Worm (Caenorhabditis elegans) whole organism, mixed stage, embryonic: Measurements from ENCODE around the gene R12C12.10.
A peak's percentile ranks its signal among the peaks of the same experiment; 100 is the strongest.
"Not testable (repeated sequence)": the region's sequence is repeated elsewhere in the genome, so short reads cannot be mapped to it uniquely, and the experiment has no call there.

Experiments
- M03D4.4 ChIP-seq: sonication (generic microtip); optimal IDR thresholded peaks from 2 replicates; lab custom pipeline; 2017; ENCODE audit warnings: mild to moderate bottlenecking, missing genetic modification characterization, missing compliant biosample characterization
- bed-3 ChIP-seq: fragments of 200-800 bp; sonication (Bioruptor generic); optimal IDR thresholded peaks from 3 replicates; lab custom pipeline; 2018; ENCODE audit warnings: mild to moderate bottlenecking, missing genetic modification characterization, moderate library complexity, missing compliant biosample characterization
- blmp-1 ChIP-seq: fragments of 150-350 bp; optimal IDR thresholded peaks from 2 replicates; lab custom pipeline; 2014; ENCODE audit warnings: missing biosample characterization, missing genetic modification characterization
- ceh-39 ChIP-seq: fragments of 150-350 bp; optimal IDR thresholded peaks from 2 replicates; lab custom pipeline; 2014; ENCODE audit warnings: missing biosample characterization, missing genetic modification characterization
- ceh-83 ChIP-seq: fragments of 200-800 bp; sonication (Bioruptor generic); optimal IDR thresholded peaks from 2 replicates; lab custom pipeline; 2018; ENCODE audit warnings: mild to moderate bottlenecking, missing genetic modification characterization, missing compliant biosample characterization
- ces-1 ChIP-seq: fragments of 150-350 bp; optimal IDR thresholded peaks from 2 replicates; lab custom pipeline; 2014; ENCODE audit warnings: missing biosample characterization, missing genetic modification reagents, missing genetic modification characterization
- cnd-1 ChIP-seq: fragments of 200-800 bp; sonication (Bioruptor generic); optimal IDR thresholded peaks from 2 replicates; lab custom pipeline; 2018; ENCODE audit warnings: mild to moderate bottlenecking, missing genetic modification characterization, missing compliant biosample characterization
- drap-1 ChIP-seq: fragments of 200-800 bp; sonication (Bioruptor generic); optimal IDR thresholded peaks from 3 replicates; lab custom pipeline; 2018; ENCODE audit warnings: mild to moderate bottlenecking, missing genetic modification characterization, missing compliant biosample characterization
- elt-1 ChIP-seq: sonication (generic microtip); optimal IDR thresholded peaks from 2 replicates; lab custom pipeline; 2017; ENCODE audit warnings: missing genetic modification characterization, mild to moderate bottlenecking, missing compliant biosample characterization, antibody characterized with exemption, moderate library complexity, borderline replicate concordance; ENCODE audit not compliant: insufficient read depth
- flh-1 ChIP-seq: fragments of 200-800 bp; sonication (Bioruptor generic); optimal IDR thresholded peaks from 2 replicates; lab custom pipeline; 2018; ENCODE audit warnings: mild to moderate bottlenecking, missing genetic modification characterization, moderate library complexity, missing compliant biosample characterization
- ham-2 ChIP-seq: fragments of 200-800 bp; sonication (Bioruptor generic); optimal IDR thresholded peaks from 2 replicates; lab custom pipeline; 2018; ENCODE audit warnings: mild to moderate bottlenecking, missing genetic modification characterization, missing compliant biosample characterization
- hlh-1 ChIP-seq: fragments of 150-350 bp; optimal IDR thresholded peaks from 2 replicates; lab custom pipeline; 2014; ENCODE audit warnings: missing biosample characterization, missing genetic modification reagents, missing genetic modification characterization
- lin-13 ChIP-seq: fragments of 150-350 bp; optimal IDR thresholded peaks from 2 replicates; lab custom pipeline; 2014; ENCODE audit warnings: missing biosample characterization, missing genetic modification characterization
- lin-32 ChIP-seq: fragments of 200-800 bp; sonication (Bioruptor generic); optimal IDR thresholded peaks from 2 replicates; lab custom pipeline; 2018; ENCODE audit warnings: mild to moderate bottlenecking, missing genetic modification characterization, missing compliant biosample characterization
- lsy-2 ChIP-seq: fragments of 150-350 bp; optimal IDR thresholded peaks from 2 replicates; lab custom pipeline; 2014; ENCODE audit warnings: missing biosample characterization, missing genetic modification characterization
- mab-5 ChIP-seq: fragments of 150-350 bp; optimal IDR thresholded peaks from 2 replicates; lab custom pipeline; 2014; ENCODE audit warnings: missing biosample characterization, missing genetic modification characterization
- mep-1 ChIP-seq: fragments of 150-350 bp; optimal IDR thresholded peaks from 2 replicates; lab custom pipeline; 2017; ENCODE audit warnings: missing biosample characterization, missing genetic modification reagents, missing genetic modification characterization, inconsistent platforms
- mls-2 ChIP-seq: sonication (generic microtip); optimal IDR thresholded peaks from 2 replicates; lab custom pipeline; 2016; ENCODE audit warnings: mild to moderate bottlenecking, missing genetic modification characterization, moderate library complexity, missing compliant biosample characterization
- nhr-2 ChIP-seq: fragments of 150-350 bp; optimal IDR thresholded peaks from 2 replicates; lab custom pipeline; 2014; ENCODE audit warnings: missing biosample characterization, missing genetic modification characterization
- nhr-28 ChIP-seq: fragments of 150-350 bp; optimal IDR thresholded peaks from 2 replicates; lab custom pipeline; 2014; ENCODE audit warnings: missing biosample characterization, missing genetic modification characterization
- nhr-76 ChIP-seq: sonication (generic microtip); optimal IDR thresholded peaks from 2 replicates; lab custom pipeline; 2017; ENCODE audit warnings: missing biosample characterization, missing genetic modification characterization
- pha-4 ChIP-seq: fragments of 150-350 bp; optimal IDR thresholded peaks from 2 replicates; lab custom pipeline; 2018; ENCODE audit warnings: missing biosample characterization, missing genetic modification reagents, missing genetic modification characterization
- sem-2 ChIP-seq: fragments of 200-800 bp; sonication (Bioruptor generic); optimal IDR thresholded peaks from 2 replicates; lab custom pipeline; 2018; ENCODE audit warnings: mild to moderate bottlenecking, missing genetic modification characterization, missing compliant biosample characterization
- snpc-4 ChIP-seq: fragments of 150-350 bp; optimal IDR thresholded peaks from 2 replicates; lab custom pipeline; 2014; ENCODE audit warnings: missing biosample characterization, missing genetic modification characterization
- sptf-1 ChIP-seq: sonication (generic microtip); optimal IDR thresholded peaks from 2 replicates; lab custom pipeline; 2017; ENCODE audit warnings: mild to moderate bottlenecking, missing genetic modification characterization, moderate library complexity, missing compliant biosample characterization
- tbx-8 ChIP-seq: fragments of 200-800 bp; sonication (Bioruptor generic); optimal IDR thresholded peaks from 2 replicates; lab custom pipeline; 2018; ENCODE audit warnings: mild to moderate bottlenecking, missing genetic modification characterization, moderate library complexity, missing compliant biosample characterization
- unc-120 ChIP-seq: sonication (generic microtip); optimal IDR thresholded peaks from 2 replicates; lab custom pipeline; 2017; ENCODE audit warnings: missing genetic modification characterization, missing compliant biosample characterization; ENCODE audit not compliant: poor library complexity, severe bottlenecking
- unc-39 ChIP-seq: fragments of 150-350 bp; optimal IDR thresholded peaks from 2 replicates; lab custom pipeline; 2014; ENCODE audit warnings: missing biosample characterization, missing genetic modification characterization
- unc-62 ChIP-seq: fragments of 150-350 bp; optimal IDR thresholded peaks from 2 replicates; lab custom pipeline; 2014; ENCODE audit warnings: missing biosample characterization, missing genetic modification reagents, missing genetic modification characterization
- zip-8 ChIP-seq: fragments of 150-350 bp; optimal IDR thresholded peaks from 2 replicates; lab custom pipeline; 2014; ENCODE audit warnings: missing biosample characterization, missing genetic modification characterization
- ztf-11 ChIP-seq: fragments of 150-350 bp; optimal IDR thresholded peaks from 2 replicates; lab custom pipeline; 2014; ENCODE audit warnings: missing biosample characterization, missing genetic modification characterization

Gene R12C12.10

ce11 chrII:6020353-6020752 lies 22.7 kb downstream of the R12C12.10 start, which contains the start of gene ZK84.1:
Gene ZK84.1, plus strand, starts transcription at chrII:6020653.
- TF ChIP-seq lin-32 (no peak), drap-1 (no peak), pha-4 (tag; lab: Kevin White, UChicago) (no peak), flh-1 (GFP tag; lab: Kevin White, UChicago) (no peak), mls-2 (tag; lab: Kevin White, UChicago) (no peak), ceh-39 (tag; lab: Kevin White, UChicago) (no peak), tbx-8 (GFP tag; lab: Kevin White, UChicago) (no peak), sptf-1 (tag; lab: Kevin White, UChicago) (no peak), elt-1 (tag; lab: Kevin White, UChicago) (no peak), zip-8 (tag; lab: Kevin White, UChicago) (no peak), cnd-1 (tag; lab: Kevin White, UChicago) (no peak), blmp-1 (no peak), bed-3 (GFP tag; lab: Kevin White, UChicago) (no peak), M03D4.4 (tag; lab: Kevin White, UChicago) (no peak)

ce11 chrII:6016410-6016809 lies 26.7 kb downstream of the R12C12.10 start, which contains the start of gene ZK84.5:
Gene ZK84.5, minus strand, starts transcription at chrII:6016510.
- TF ChIP-seq mep-1 (tag; lab: Kevin White, UChicago): no peak
- no peak for TF ChIP-seq cnd-1 (tag; lab: Kevin White, UChicago)
- no peak for TF ChIP-seq nhr-28 (tag; lab: Kevin White, UChicago)
- no peak for TF ChIP-seq ztf-11

ce11 chrII:6014057-6014456 lies 29.0 kb downstream of the R12C12.10 start, which contains the start of gene ZK84.2:
Gene ZK84.2, plus strand, starts transcription at chrII:6014357.
- TF ChIP-seq ceh-83; ces-1 (GFP tag; lab: Kevin White, UChicago); ceh-39 (tag; lab: Kevin White, UChicago): not testable (repeated sequence)

DNA sequence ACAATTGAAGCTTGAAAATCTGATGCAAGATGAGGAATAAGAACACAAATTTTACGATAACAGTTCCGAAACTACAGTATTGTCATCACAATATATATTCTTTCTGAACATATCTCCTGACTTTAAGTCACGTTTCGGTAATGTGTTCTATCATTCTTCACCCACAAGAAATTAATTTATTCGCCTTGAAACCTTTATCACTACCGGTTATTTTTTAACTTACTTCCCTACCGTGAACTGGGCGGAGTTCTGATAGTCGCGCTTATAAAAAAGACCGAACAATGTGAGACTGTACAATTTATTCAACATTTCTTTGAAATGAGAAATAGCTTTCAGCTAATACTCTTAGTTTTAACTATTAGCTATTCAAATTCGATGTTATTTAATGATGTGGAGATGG lies 32.5 kb downstream of the R12C12.10 start, which contains the start of gene ins-20:
ins-20 (plus strand) TSS at position 301 of the 400 bp plus-strand sequence.
- no peak for TF ChIP-seq ham-2 (GFP tag; lab: Kevin White, UChicago)
- TF ChIP-seq mep-1 (tag; lab: Kevin White, UChicago): no peak
- no peak for TF ChIP-seq snpc-4 (tag; lab: Kevin White, UChicago)
- TF ChIP-seq nhr-2 (tag; lab: Kevin White, UChicago): no peak
- TF ChIP-seq mab-5 (tag; lab: Kevin White, UChicago): no peak
- no peak for TF ChIP-seq unc-120 (tag; lab: Kevin White, UChicago)
- no peak for TF ChIP-seq lin-13 (tag; lab: Kevin White, UChicago)
- TF ChIP-seq lsy-2 (tag; lab: Kevin White, UChicago): no peak
- TF ChIP-seq sem-2 (GFP tag; lab: Kevin White, UChicago): no peak
- TF ChIP-seq mls-2 (tag; lab: Kevin White, UChicago): no peak
- no peak for TF ChIP-seq nhr-76 (tag; lab: Kevin White, UChicago)
- no peak for TF ChIP-seq lin-32
- TF ChIP-seq flh-1 (GFP tag; lab: Kevin White, UChicago): no peak
- no peak for TF ChIP-seq unc-62
- no peak for TF ChIP-seq blmp-1
- TF ChIP-seq drap-1: no peak
- TF ChIP-seq ztf-11: no peak

DNA sequence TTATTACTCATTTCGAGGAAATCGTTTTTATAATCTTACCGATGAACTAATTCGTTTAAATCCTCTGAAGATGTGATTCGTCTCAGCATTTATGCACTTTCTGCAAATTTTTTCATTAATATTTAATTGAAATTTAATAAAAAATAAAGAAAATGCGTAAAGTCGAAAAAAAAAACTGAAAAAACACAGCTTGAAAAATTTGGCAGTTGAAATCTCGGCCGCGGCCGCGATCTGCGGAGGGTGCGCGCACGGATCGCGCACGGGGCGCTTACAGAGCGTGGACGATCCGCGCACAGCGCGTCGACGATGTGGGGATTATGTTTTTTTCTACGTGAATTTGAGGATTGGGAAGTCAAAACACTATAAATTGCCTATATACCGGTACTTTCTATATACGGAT lies 34.2 kb downstream of the R12C12.10 start, which contains the start of gene ZK84.4:
ZK84.4 (minus strand) TSS at position 101 of the 400 bp plus-strand sequence.
- not testable (repeated sequence) for TF ChIP-seq mls-2, zip-8, unc-39 (tag; lab: Kevin White, UChicago)
- TF ChIP-seq, all 35 proteins: peak for 0; not testable (repeated sequence) for 35

DNA sequence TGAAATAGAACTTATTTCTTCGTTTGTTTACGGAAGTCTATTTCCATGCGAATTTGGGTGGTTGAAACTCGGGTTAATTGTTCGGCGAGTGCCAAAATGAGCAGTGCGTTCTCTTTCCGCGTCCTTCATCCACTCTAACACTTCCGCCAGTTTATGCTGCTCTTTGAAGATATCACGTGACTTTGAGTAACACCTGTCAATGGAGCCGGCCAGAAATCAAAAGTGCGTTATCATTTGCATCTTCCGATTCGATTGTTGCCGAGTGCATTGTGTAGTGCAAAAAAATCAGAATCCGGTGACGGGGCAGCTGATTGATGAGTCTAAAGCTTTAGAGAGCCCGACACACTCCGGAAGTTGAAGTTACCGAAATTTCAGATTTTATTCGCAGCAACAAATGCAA lies 42.1 kb downstream of the R12C12.10 start:
- peak; percentile 51 for TF ChIP-seq hlh-1 (tag; lab: Kevin White, UChicago)
- TF ChIP-seq unc-62: peak; percentile 58
- no peak for TF ChIP-seq sem-2 (GFP tag; lab: Kevin White, UChicago)
